Worm (Caenorhabditis elegans) whole organism, L4 larva: ENCODE data around the gene C53A3.4.

ENCODE experiments used
- D1046.2 ChIP-seq: fragments of 200-800 bp; sonication (Bioruptor generic); IDR thresholded peaks from 2 replicates; pipeline ENCODE4 v1.3.6; 2022; ENCODE audit warnings: missing genetic modification characterization, missing compliant biosample characterization
- F26F4.8 ChIP-seq: fragments of 200-800 bp; sonication (Bioruptor generic); conservative IDR thresholded peaks from 2 replicates; pipeline ENCODE4 v1.3.6; 2022; ENCODE audit warnings: missing genetic modification characterization, missing compliant biosample characterization
- F44E2.7 ChIP-seq: fragments of 200-800 bp; sonication (Bioruptor generic); IDR thresholded peaks from 2 replicates; pipeline ENCODE4 v2.1.2; 2022; ENCODE audit warnings: missing genetic modification characterization, missing compliant biosample characterization
- R02D3.7 ChIP-seq: fragments of 150-350 bp; sonication (generic microtip); optimal IDR thresholded peaks from 3 replicates; lab custom pipeline; 2014; ENCODE audit warnings: missing biosample characterization, missing genetic modification characterization
- Y48G9A.11 ChIP-seq: fragments of 200-800 bp; sonication (Bioruptor generic); IDR thresholded peaks from 2 replicates; pipeline ENCODE4 v1.3.6; 2022; ENCODE audit warnings: missing genetic modification reagents, missing genetic modification characterization, missing compliant biosample characterization
- Y5F2A.4 ChIP-seq: fragments of 200-800 bp; sonication (Bioruptor generic); optimal IDR thresholded peaks from 2 replicates; lab custom pipeline; 2018; ENCODE audit warnings: mild to moderate bottlenecking, missing genetic modification characterization, missing compliant biosample characterization
- Y75B8A.6 ChIP-seq: fragments of 200-800 bp; sonication (Bioruptor generic); IDR thresholded peaks from 2 replicates; pipeline ENCODE4 v1.3.6; 2022; ENCODE audit warnings: missing genetic modification reagents, missing genetic modification characterization, missing compliant biosample characterization
- ZK337.2 ChIP-seq: fragments of 200-800 bp; sonication (Bioruptor generic); IDR thresholded peaks from 2 replicates; pipeline ENCODE4 v1.3.6; 2022; ENCODE audit warnings: missing genetic modification reagents, missing genetic modification characterization, missing compliant biosample characterization
- ZK546.5 ChIP-seq, 2 experiments: sonication (generic microtip); optimal IDR thresholded peaks; 2 replicates each; lab custom pipeline; 2017; ENCODE audit warnings: missing biosample characterization in 2 of 2, missing genetic modification characterization in 2 of 2
- aha-1 ChIP-seq: fragments of 150-350 bp; peaks from one replicate; lab custom pipeline; 2014; ENCODE audit warnings: missing biosample characterization, missing genetic modification characterization
- ama-1 ChIP-seq: fragments of 150-350 bp; optimal IDR thresholded peaks from 2 replicates; lab custom pipeline; 2014; ENCODE audit warnings: inconsistent platforms, mixed read lengths
- arid-1 ChIP-seq: fragments of 200-800 bp; sonication (Bioruptor generic); conservative IDR thresholded peaks from 2 replicates; pipeline ENCODE4 v1.3.6; 2022; ENCODE audit warnings: missing genetic modification reagents, missing genetic modification characterization, missing compliant biosample characterization
- ceh-28 ChIP-seq: fragments of 150-350 bp; optimal IDR thresholded peaks from 2 replicates; lab custom pipeline; 2014; ENCODE audit warnings: missing biosample characterization, missing genetic modification reagents, missing genetic modification characterization
- ceh-62 ChIP-seq: sonication (generic microtip); optimal IDR thresholded peaks from 2 replicates; lab custom pipeline; 2017; ENCODE audit warnings: missing biosample characterization, missing genetic modification characterization
- ceh-82 ChIP-seq: sonication (generic microtip); optimal IDR thresholded peaks from 2 replicates; lab custom pipeline; 2017; ENCODE audit warnings: missing biosample characterization, missing genetic modification characterization
- ces-1 ChIP-seq: fragments of 150-350 bp; sonication (generic microtip); optimal IDR thresholded peaks from 4 replicates; lab custom pipeline; 2014; ENCODE audit warnings: missing biosample characterization, missing genetic modification reagents, missing genetic modification characterization
- daf-8 ChIP-seq: fragments of 200-800 bp; sonication (Bioruptor generic); IDR thresholded peaks from 2 replicates; pipeline ENCODE4 v1.3.6; 2022; ENCODE audit warnings: missing genetic modification characterization, missing compliant biosample characterization
- dpl-1 ChIP-seq: fragments of 150-350 bp; optimal IDR thresholded peaks from 2 replicates; lab custom pipeline; 2014; ENCODE audit warnings: missing biosample characterization, missing genetic modification reagents, missing genetic modification characterization
- duxl-1 ChIP-seq: sonication (generic microtip); optimal IDR thresholded peaks from 2 replicates; lab custom pipeline; 2016; ENCODE audit warnings: mild to moderate bottlenecking, missing genetic modification characterization, moderate library complexity, missing compliant biosample characterization; ENCODE audit not compliant: poor library complexity
- dve-1 ChIP-seq: sonication (generic microtip); optimal IDR thresholded peaks from 2 replicates; lab custom pipeline; 2017; ENCODE audit warnings: antibody characterized with exemption, mild to moderate bottlenecking, missing genetic modification characterization, missing compliant biosample characterization; ENCODE audit not compliant: insufficient read depth
- egl-27 ChIP-seq: sonication (generic microtip); optimal IDR thresholded peaks from 3 replicates; lab custom pipeline; 2017; ENCODE audit warnings: missing biosample characterization, missing genetic modification reagents, missing genetic modification characterization
- hlh-11 ChIP-seq: fragments of 200-800 bp; sonication (Bioruptor generic); optimal IDR thresholded peaks from 2 replicates; lab custom pipeline; 2018; ENCODE audit warnings: mild to moderate bottlenecking, missing genetic modification characterization, missing compliant biosample characterization
- hlh-30 ChIP-seq: sonication (generic microtip); optimal IDR thresholded peaks from 2 replicates; lab custom pipeline; 2017; ENCODE audit warnings: antibody characterized with exemption, mild to moderate bottlenecking, missing genetic modification characterization, missing compliant biosample characterization; ENCODE audit not compliant: insufficient read depth
- jun-1 ChIP-seq: fragments of 150-350 bp; optimal IDR thresholded peaks from 2 replicates; lab custom pipeline; 2014; ENCODE audit warnings: missing biosample characterization, missing genetic modification reagents, missing genetic modification characterization
- lim-7 ChIP-seq: fragments of 200-800 bp; sonication (Bioruptor generic); IDR thresholded peaks from 2 replicates; pipeline ENCODE4 v1.3.6; 2022; ENCODE audit warnings: missing genetic modification characterization, missing compliant biosample characterization
- lin-13 ChIP-seq: fragments of 150-350 bp; optimal IDR thresholded peaks from 2 replicates; lab custom pipeline; 2014; ENCODE audit warnings: missing biosample characterization, missing genetic modification reagents, missing genetic modification characterization
- lin-29 ChIP-seq: fragments of 200-800 bp; sonication (Bioruptor generic); IDR thresholded peaks from 2 replicates; pipeline ENCODE4 v1.3.6; 2022; ENCODE audit warnings: missing genetic modification reagents, missing genetic modification characterization, missing compliant biosample characterization
- lin-38 ChIP-seq: fragments of 200-800 bp; sonication (Bioruptor generic); IDR thresholded peaks from 2 replicates; pipeline ENCODE4 v1.3.6; 2022; ENCODE audit warnings: missing genetic modification reagents, missing genetic modification characterization, missing compliant biosample characterization
- lin-39 ChIP-seq: fragments of 150-350 bp; optimal IDR thresholded peaks from 2 replicates; lab custom pipeline; 2014; ENCODE audit warnings: missing biosample characterization, missing genetic modification reagents, missing genetic modification characterization
- lir-3 ChIP-seq: sonication (generic microtip); optimal IDR thresholded peaks from 2 replicates; lab custom pipeline; 2016; ENCODE audit warnings: mild to moderate bottlenecking, missing genetic modification characterization, missing compliant biosample characterization
- madf-5 ChIP-seq, 2 experiments: fragments of 200-800 bp; sonication (Bioruptor generic); IDR thresholded peaks; 2 replicates each; pipeline ENCODE4 v1.3.6; 2022; ENCODE audit warnings: missing compliant biosample characterization in 2 of 2, missing genetic modification characterization in 2 of 2
- mdl-1 ChIP-seq, 2 experiments: fragments of 150-350 bp in 1 of 2; sonication (generic microtip) in 1 of 2; optimal IDR thresholded peaks; 2 replicates each; lab custom pipeline; 2014 to 2017; ENCODE audit warnings: missing biosample characterization in 2 of 2, missing genetic modification characterization in 2 of 2
- mdt-29 ChIP-seq: fragments of 200-800 bp; sonication (Bioruptor generic); IDR thresholded peaks from 2 replicates; pipeline ENCODE4 v1.3.6; 2022; ENCODE audit warnings: missing genetic modification reagents, missing genetic modification characterization, missing compliant biosample characterization
- mep-1 ChIP-seq: fragments of 150-350 bp; sonication (generic microtip); optimal IDR thresholded peaks from 3 replicates; lab custom pipeline; 2014; ENCODE audit warnings: missing biosample characterization, missing genetic modification characterization
- mxl-2 ChIP-seq: fragments of 200-800 bp; sonication (Bioruptor generic); conservative IDR thresholded peaks from 2 replicates; pipeline ENCODE4 v1.3.6; 2022; ENCODE audit warnings: missing genetic modification reagents, missing genetic modification characterization, missing compliant biosample characterization
- mxl-3 ChIP-seq: fragments of 200-800 bp; sonication (Bioruptor generic); optimal IDR thresholded peaks from 2 replicates; lab custom pipeline; 2018; ENCODE audit warnings: mild to moderate bottlenecking, missing genetic modification characterization, missing compliant biosample characterization
- nhr-11 ChIP-seq: fragments of 150-350 bp; optimal IDR thresholded peaks from 2 replicates; lab custom pipeline; 2014; ENCODE audit warnings: missing biosample characterization, missing genetic modification characterization
- nhr-237 ChIP-seq: sonication (generic microtip); optimal IDR thresholded peaks from 2 replicates; lab custom pipeline; 2017; ENCODE audit warnings: missing biosample characterization, missing genetic modification characterization
- nhr-28 ChIP-seq: fragments of 150-350 bp; optimal IDR thresholded peaks from 2 replicates; lab custom pipeline; 2014; ENCODE audit warnings: missing biosample characterization, missing genetic modification characterization
- pha-4 ChIP-seq, 2 experiments: fragments of 150-350 bp in 1 of 2; fragments of 200-800 bp in 1 of 2; sonication (Bioruptor generic) in 1 of 2; IDR thresholded peaks in 1 of 2; optimal IDR thresholded peaks in 1 of 2; 2 replicates each; pipeline versions ENCODE4 v1.3.6 to Lab custom; 2014 to 2022; ENCODE audit warnings: missing genetic modification characterization in 2 of 2, missing genetic modification reagents in 2 of 2, missing biosample characterization in 1 of 2, missing compliant biosample characterization in 1 of 2
- php-3 ChIP-seq: fragments of 200-800 bp; sonication (Bioruptor generic); IDR thresholded peaks from 2 replicates; pipeline ENCODE4 v1.3.6; 2022; ENCODE audit warnings: missing genetic modification reagents, missing genetic modification characterization, missing compliant biosample characterization
- rbr-2 ChIP-seq: sonication (generic microtip); optimal IDR thresholded peaks from 2 replicates; lab custom pipeline; 2016; ENCODE audit warnings: missing genotype, missing genetic modification characterization, missing compliant biosample characterization
- sdz-12 ChIP-seq: fragments of 200-800 bp; sonication (Bioruptor generic); optimal IDR thresholded peaks from 2 replicates; lab custom pipeline; 2018; ENCODE audit warnings: mild to moderate bottlenecking, missing genetic modification characterization, missing compliant biosample characterization
- skn-1 ChIP-seq: fragments of 150-350 bp; optimal IDR thresholded peaks from 2 replicates; lab custom pipeline; 2014; ENCODE audit warnings: missing biosample characterization, missing genetic modification characterization
- snpc-1.2 ChIP-seq: fragments of 200-800 bp; sonication (Bioruptor generic); IDR thresholded peaks from 2 replicates; pipeline ENCODE4 v1.3.6; 2022; ENCODE audit warnings: missing genetic modification reagents, missing genetic modification characterization, missing compliant biosample characterization
- spr-3 ChIP-seq: fragments of 200-800 bp; sonication (Bioruptor generic); optimal IDR thresholded peaks from 2 replicates; lab custom pipeline; 2018; ENCODE audit warnings: mild to moderate bottlenecking, missing genetic modification characterization, missing compliant biosample characterization
- tag-97 ChIP-seq: fragments of 200-800 bp; sonication (Bioruptor generic); IDR thresholded peaks from 2 replicates; pipeline ENCODE4 v1.3.6; 2022; ENCODE audit warnings: missing genetic modification characterization, missing compliant biosample characterization
- tra-1 ChIP-seq: fragments of 200-800 bp; sonication (Bioruptor generic); IDR thresholded peaks from 2 replicates; pipeline ENCODE4 v1.3.6; 2022; ENCODE audit warnings: missing genetic modification reagents, missing genetic modification characterization, missing compliant biosample characterization
- unc-130 ChIP-seq: sonication (generic microtip); optimal IDR thresholded peaks from 2 replicates; lab custom pipeline; 2016; ENCODE audit warnings: missing genetic modification reagents, missing genetic modification characterization, missing compliant biosample characterization
- zag-1 ChIP-seq: fragments of 150-350 bp; optimal IDR thresholded peaks from 2 replicates; lab custom pipeline; 2014; ENCODE audit warnings: missing biosample characterization, missing genetic modification characterization
- zip-11 ChIP-seq: fragments of 200-800 bp; sonication (Bioruptor generic); IDR thresholded peaks from 2 replicates; pipeline ENCODE4 v1.3.6; 2022; ENCODE audit warnings: missing genetic modification characterization, missing compliant biosample characterization
- zip-2 ChIP-seq: fragments of 150-350 bp; optimal IDR thresholded peaks from 2 replicates; lab custom pipeline; 2014; ENCODE audit warnings: missing biosample characterization, missing genetic modification characterization
- ztf-11 ChIP-seq: fragments of 150-350 bp; optimal IDR thresholded peaks from 2 replicates; lab custom pipeline; 2014; ENCODE audit warnings: missing biosample characterization, missing genetic modification characterization

C53A3.4 gene

DNA sequence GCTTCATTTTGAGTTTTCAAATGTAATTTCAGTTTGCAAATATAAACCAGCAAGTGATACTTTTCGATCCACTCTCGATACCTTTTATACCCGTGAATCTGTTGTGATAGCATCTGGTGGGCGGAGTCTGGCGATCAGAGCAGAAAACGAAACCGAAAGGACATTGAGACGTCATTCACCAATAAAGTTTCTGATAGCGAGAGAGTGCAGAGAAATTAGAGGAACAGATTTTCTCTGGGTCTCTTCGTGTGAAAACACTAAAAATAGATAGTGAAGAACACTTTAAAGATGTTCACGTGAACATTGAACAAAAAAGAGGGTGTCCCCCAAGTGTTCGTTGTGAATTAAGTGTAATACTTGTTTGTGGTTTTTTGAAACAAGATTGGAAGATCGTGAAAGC lies 5.1 kb upstream of the C53A3.4 start, which contains the start of gene pgph-3 (continued):
- TF ChIP-seq mdl-1 (tag; optimal IDR thresholded peaks at IDR 0.05; lab: Kevin White, UChicago) (peak; percentile 75 to 94), egl-27 (tag; lab: Kevin White, UChicago) (no peak), lin-29 (GFP tag; lab: Robert Waterston, UW) (no peak), php-3 (GFP tag; lab: Robert Waterston, UW) (peak; percentile 84), ZK337.2 (no peak), ceh-28 (tag; lab: Kevin White, UChicago) (no peak), mep-1 (tag; lab: Kevin White, UChicago) (peak; percentile 52), tag-97 (GFP tag; lab: Robert Waterston, UW) (no peak), rbr-2 (tag; lab: Kevin White, UChicago) (no peak), nhr-237 (tag; lab: Kevin White, UChicago) (no peak), sdz-12 (no peak), snpc-1.2 (GFP tag; lab: Robert Waterston, UW) (no peak), zag-1 (no peak), mxl-2 (GFP tag; lab: Robert Waterston, UW) (peak; percentile 93), spr-3 (no peak), Y75B8A.6 (GFP tag; lab: Robert Waterston, UW) (no peak), D1046.2 (GFP tag; lab: Robert Waterston, UW) (no peak), nhr-28 (tag; lab: Kevin White, UChicago) (peak; percentile 89), pha-4 (GFP tag; IDR thresholded peaks at IDR 0.05; lab: Robert Waterston, UW) (no peak), pha-4 (tag; optimal IDR thresholded peaks at IDR 0.05; lab: Kevin White, UChicago) (no peak), arid-1 (GFP tag; lab: Robert Waterston, UW) (no peak; the same call in 1 of the 2 replicates), madf-5 (GFP tag; IDR thresholded peaks at IDR 0.05; lab: Robert Waterston, UW) (no peak), ceh-62 (no peak), jun-1 (tag; lab: Kevin White, UChicago) (no peak), ZK546.5 (tag; optimal IDR thresholded peaks at IDR 0.05; lab: Kevin White, UChicago) (no peak), lin-13 (GFP tag; lab: Kevin White, UChicago) (no peak), mdt-29 (GFP tag; lab: Robert Waterston, UW) (no peak), dve-1 (tag; lab: Kevin White, UChicago) (peak; percentile 94), ztf-11 (tag; lab: Kevin White, UChicago) (no peak), duxl-1 (tag; lab: Kevin White, UChicago) (no peak), lim-7 (no peak), dpl-1 (GFP tag; lab: Kevin White, UChicago) (no peak), zip-2 (tag; lab: Kevin White, UChicago) (peak; percentile 19), daf-8 (GFP tag; lab: Robert Waterston, UW) (no peak), F44E2.7 (GFP tag; lab: Robert Waterston, UW) (no peak), lir-3 (no peak), zip-11 (GFP tag; lab: Robert Waterston, UW) (no peak), aha-1 (tag; lab: Kevin White, UChicago) (peak; percentile 51), lin-39 (tag; lab: Kevin White, UChicago) (no peak), hlh-30 (tag; lab: Kevin White, UChicago) (peak; percentile 84), lin-38 (peak; percentile 38), R02D3.7 (tag; lab: Kevin White, UChicago) (no peak), F26F4.8 (GFP tag; lab: Robert Waterston, UW) (no peak), unc-130 (no peak), Y48G9A.11 (GFP tag; lab: Robert Waterston, UW) (no peak), ces-1 (GFP tag; lab: Kevin White, UChicago) (no peak), skn-1 (tag; lab: Kevin White, UChicago) (no peak), ceh-82 (tag; lab: Kevin White, UChicago) (no peak), tra-1 (GFP tag; lab: Robert Waterston, UW) (peak; percentile 67; the same call in 1 of the 2 replicates), Y5F2A.4 (no peak), hlh-11 (tag; lab: Kevin White, UChicago) (peak; percentile 97), ama-1 (lab: Kevin White, UChicago) (no peak), mxl-3 (GFP tag; lab: Kevin White, UChicago) (peak; percentile 71), nhr-11 (tag; lab: Kevin White, UChicago) (peak; percentile 32)
